Worm (Caenorhabditis elegans) whole organism, mixed stage, embryonic: Measurements from ENCODE around the gene srz-97.

Source experiments
- M03D4.4 ChIP-seq: sonication (generic microtip); optimal IDR thresholded peaks from 2 replicates; lab custom pipeline; 2017; ENCODE audit warnings: mild to moderate bottlenecking, missing genetic modification characterization, missing compliant biosample characterization
- bed-3 ChIP-seq: fragments of 200-800 bp; sonication (Bioruptor generic); optimal IDR thresholded peaks from 3 replicates; lab custom pipeline; 2018; ENCODE audit warnings: mild to moderate bottlenecking, missing genetic modification characterization, moderate library complexity, missing compliant biosample characterization
- blmp-1 ChIP-seq: fragments of 150-350 bp; optimal IDR thresholded peaks from 2 replicates; lab custom pipeline; 2014; ENCODE audit warnings: missing biosample characterization, missing genetic modification characterization
- ceh-39 ChIP-seq: fragments of 150-350 bp; optimal IDR thresholded peaks from 2 replicates; lab custom pipeline; 2014; ENCODE audit warnings: missing biosample characterization, missing genetic modification characterization
- ceh-83 ChIP-seq: fragments of 200-800 bp; sonication (Bioruptor generic); optimal IDR thresholded peaks from 2 replicates; lab custom pipeline; 2018; ENCODE audit warnings: mild to moderate bottlenecking, missing genetic modification characterization, missing compliant biosample characterization
- lin-32 ChIP-seq: fragments of 200-800 bp; sonication (Bioruptor generic); optimal IDR thresholded peaks from 2 replicates; lab custom pipeline; 2018; ENCODE audit warnings: mild to moderate bottlenecking, missing genetic modification characterization, missing compliant biosample characterization
- lsy-2 ChIP-seq: fragments of 150-350 bp; optimal IDR thresholded peaks from 2 replicates; lab custom pipeline; 2014; ENCODE audit warnings: missing biosample characterization, missing genetic modification characterization
- mep-1 ChIP-seq: fragments of 150-350 bp; optimal IDR thresholded peaks from 2 replicates; lab custom pipeline; 2017; ENCODE audit warnings: missing biosample characterization, missing genetic modification reagents, missing genetic modification characterization, inconsistent platforms
- nhr-12 ChIP-seq: fragments of 150-350 bp; optimal IDR thresholded peaks from 2 replicates; lab custom pipeline; 2014; ENCODE audit warnings: missing biosample characterization, missing genetic modification characterization
- nhr-237 ChIP-seq: fragments of 150-350 bp; optimal IDR thresholded peaks from 2 replicates; lab custom pipeline; 2014; ENCODE audit warnings: missing biosample characterization, missing genetic modification characterization
- nhr-28 ChIP-seq: fragments of 150-350 bp; optimal IDR thresholded peaks from 2 replicates; lab custom pipeline; 2014; ENCODE audit warnings: missing biosample characterization, missing genetic modification characterization
- tbx-8 ChIP-seq: fragments of 200-800 bp; sonication (Bioruptor generic); optimal IDR thresholded peaks from 2 replicates; lab custom pipeline; 2018; ENCODE audit warnings: mild to moderate bottlenecking, missing genetic modification characterization, moderate library complexity, missing compliant biosample characterization
- unc-39 ChIP-seq: fragments of 150-350 bp; optimal IDR thresholded peaks from 2 replicates; lab custom pipeline; 2014; ENCODE audit warnings: missing biosample characterization, missing genetic modification characterization
- unc-62 ChIP-seq: fragments of 150-350 bp; optimal IDR thresholded peaks from 2 replicates; lab custom pipeline; 2014; ENCODE audit warnings: missing biosample characterization, missing genetic modification reagents, missing genetic modification characterization

DNA sequence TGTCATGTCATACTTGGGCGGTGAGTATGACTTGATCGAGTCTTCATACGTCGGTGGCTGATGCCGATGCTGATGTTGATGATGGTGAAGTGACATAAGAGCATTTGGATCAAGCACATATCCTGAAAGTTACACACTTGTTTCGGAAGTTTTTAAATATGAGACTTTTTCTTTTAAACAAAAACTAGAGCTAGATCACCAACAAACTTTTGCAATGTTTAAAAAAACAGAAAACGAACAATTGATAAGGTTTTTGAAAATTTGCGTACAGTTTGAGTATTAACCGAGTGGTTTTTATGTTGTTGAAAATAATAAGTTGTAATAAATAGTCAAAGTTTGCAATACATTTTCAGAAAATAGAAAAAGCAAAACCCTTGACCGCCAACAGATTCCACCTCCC is 16.5 kb upstream of the srz-97 start, which contains the start of gene R02D5.4:
- TF ChIP-seq lsy-2 (tag; lab: Kevin White, UChicago) (no peak), nhr-237 (tag; lab: Kevin White, UChicago) (no peak), mep-1 (tag; lab: Kevin White, UChicago) (no peak), ceh-39 (tag; lab: Kevin White, UChicago) (no peak), bed-3 (GFP tag; lab: Kevin White, UChicago) (no peak), blmp-1 (tag; lab: Kevin White, UChicago) (no peak), lin-32 (GFP tag; lab: Kevin White, UChicago) (no peak), ceh-83 (GFP tag; lab: Kevin White, UChicago) (no peak), unc-39 (tag; lab: Kevin White, UChicago) (no peak), nhr-28 (tag; lab: Kevin White, UChicago) (no peak), M03D4.4 (tag; lab: Kevin White, UChicago) (no peak), unc-62 (GFP tag; lab: Kevin White, UChicago) (no peak), nhr-12 (tag; lab: Kevin White, UChicago) (no peak), tbx-8 (GFP tag; lab: Kevin White, UChicago) (no peak)
